Fruit fly (Drosophila melanogaster) whole organism, prepupa: ENCODE data around the gene CG8419.
A peak's percentile ranks its signal among the peaks of the same experiment; 100 is the strongest.

Source experiments
- CG8319 ChIP-seq: fragments of 200-800 bp; sonication (Bioruptor generic); optimal IDR thresholded peaks from 3 replicates; lab custom pipeline; 2016; ENCODE audit warnings: missing biosample characterization, missing genetic modification characterization
- Hr39 ChIP-seq: fragments of 200-800 bp; sonication (Bioruptor generic); optimal IDR thresholded peaks from 2 replicates; lab custom pipeline; 2016; ENCODE audit warnings: missing biosample characterization, missing genetic modification characterization
- eg ChIP-seq: fragments of 200-800 bp; sonication (Bioruptor generic); IDR thresholded peaks from 3 replicates; pipeline ENCODE4 v1.3.6; 2022; ENCODE audit warnings: missing biosample characterization, missing genetic modification characterization

The CG8419 gene

DNA sequence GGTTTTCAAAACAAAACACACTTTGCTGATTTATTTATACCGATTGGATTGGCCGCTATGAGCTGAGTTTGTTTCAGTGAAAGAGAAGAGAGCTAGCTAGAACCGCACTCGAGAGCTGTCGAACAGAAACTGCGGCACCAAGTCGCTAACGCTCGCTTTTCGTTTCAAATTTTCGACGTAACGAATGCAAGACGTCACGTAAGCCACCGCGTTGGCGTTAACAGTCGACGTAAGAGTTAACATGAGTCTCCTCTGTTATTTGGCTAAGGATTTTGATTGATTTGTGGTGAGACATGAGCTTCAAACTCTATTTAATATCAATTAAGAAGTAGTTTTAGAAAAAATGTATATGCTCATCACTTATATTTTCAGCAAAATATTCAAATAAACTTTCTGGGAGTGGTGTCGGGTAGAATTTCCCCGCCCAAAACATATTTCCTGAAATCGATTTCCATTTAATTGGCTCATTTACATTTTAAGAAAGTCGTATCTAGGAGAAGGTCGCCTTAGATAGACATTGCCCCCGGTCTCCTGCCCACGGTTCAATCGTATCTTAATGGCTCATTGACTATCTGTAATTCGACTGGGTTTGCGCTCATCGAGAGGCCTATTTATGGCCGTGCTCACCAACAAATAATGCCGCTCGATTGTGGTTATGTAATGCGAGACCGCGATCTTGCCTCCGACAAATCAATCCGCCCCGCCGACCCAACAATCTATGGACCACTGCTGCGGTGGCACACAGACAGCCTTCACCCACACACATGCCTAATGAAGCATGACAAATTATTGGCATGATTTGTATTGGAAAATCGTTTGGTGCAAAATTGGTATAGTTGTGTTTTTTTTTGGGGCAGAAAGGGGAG is 51.7 kb downstream of the CG8419 start, which contains the start of gene CG8086:
Gene CG8086 (minus strand): TSS at position 102 of the 866 bp plus-strand sequence.
- no peak for TF ChIP-seq CG8319 (GFP tag; lab: Kevin White, UChicago)
- no peak for TF ChIP-seq Hr39 (GFP tag; lab: Kevin White, UChicago)
- 0 out of 3 replicates have a peak, but pooled peaks have one; percentile 18 for TF ChIP-seq eg
